Fruit fly (Drosophila melanogaster) whole organism, embryonic: ENCODE data around the gene CG15483.
A peak's percentile ranks its signal among the peaks of the same experiment; 100 is the strongest.

Source experiments
- ATbp ChIP-seq: fragments of 200-800 bp; sonication (Bioruptor generic); optimal IDR thresholded peaks from 2 replicates; lab custom pipeline; 2017; ENCODE audit warnings: missing biosample characterization, mild to moderate bottlenecking, missing genetic modification characterization, missing genetic modification reagents
- Adf1 ChIP-seq: fragments of 200-800 bp; sonication (Bioruptor generic); IDR thresholded peaks from 2 replicates; pipeline ENCODE4 v1.3.6; 2022; ENCODE audit warnings: missing biosample characterization, missing genetic modification characterization
- Atf3 ChIP-seq: fragments of 200-800 bp; sonication (Bioruptor generic); optimal IDR thresholded peaks from 3 replicates; lab custom pipeline; 2016; ENCODE audit warnings: missing biosample characterization, missing genetic modification characterization
- C15 ChIP-seq: fragments of 200-800 bp; sonication (Bioruptor generic); IDR thresholded peaks from 3 replicates; pipeline ENCODE4 v1.3.6; 2022; ENCODE audit warnings: missing biosample characterization, missing genetic modification characterization
- CG10147 ChIP-seq: fragments of 200-800 bp; sonication (Bioruptor generic); optimal IDR thresholded peaks from 2 replicates; lab custom pipeline; 2019; ENCODE audit warnings: missing biosample characterization, mild to moderate bottlenecking, missing genetic modification characterization, moderate library complexity
- CG1024 ChIP-seq: fragments of 200-800 bp; sonication (Bioruptor generic); IDR thresholded peaks from 2 replicates; pipeline ENCODE4 v1.3.6; 2022; ENCODE audit warnings: missing biosample characterization, missing genetic modification characterization
- CG11085 ChIP-seq: fragments of 200-800 bp; sonication (Bioruptor generic); IDR thresholded peaks from 2 replicates; pipeline ENCODE4 v1.3.6; 2022; ENCODE audit warnings: missing biosample characterization, missing genetic modification characterization
- CG12155 ChIP-seq: fragments of 200-800 bp; sonication (Bioruptor generic); optimal IDR thresholded peaks from 3 replicates; lab custom pipeline; 2016; ENCODE audit warnings: missing biosample characterization, missing genetic modification characterization
- CG12744 ChIP-seq: fragments of 200-800 bp; sonication (Bioruptor generic); optimal IDR thresholded peaks from 2 replicates; lab custom pipeline; 2016; ENCODE audit warnings: missing biosample characterization, missing genetic modification characterization
- CG12942 ChIP-seq: fragments of 200-800 bp; sonication (Bioruptor generic); optimal IDR thresholded peaks from 3 replicates; lab custom pipeline; 2016; ENCODE audit warnings: missing biosample characterization, missing genetic modification characterization
- CG13775 ChIP-seq: fragments of 200-800 bp; sonication (Bioruptor generic); optimal IDR thresholded peaks from 3 replicates; lab custom pipeline; 2017; ENCODE audit warnings: missing biosample characterization, mild to moderate bottlenecking, missing genetic modification characterization
- CG15269 ChIP-seq: fragments of 200-800 bp; sonication (Bioruptor generic); optimal IDR thresholded peaks from 2 replicates; lab custom pipeline; 2018; ENCODE audit warnings: missing biosample characterization, mild to moderate bottlenecking, missing genetic modification characterization, moderate library complexity
- CG1603 ChIP-seq: fragments of 200-800 bp; sonication (Bioruptor generic); optimal IDR thresholded peaks from 2 replicates; lab custom pipeline; 2019; ENCODE audit warnings: missing biosample characterization, mild to moderate bottlenecking, missing genetic modification characterization, moderate library complexity
- CG17385 ChIP-seq: fragments of 200-800 bp; sonication (Bioruptor generic); optimal IDR thresholded peaks from 3 replicates; lab custom pipeline; 2018; ENCODE audit warnings: missing biosample characterization, mild to moderate bottlenecking, missing genetic modification characterization
- CG32532 ChIP-seq: fragments of 200-800 bp; sonication (Bioruptor generic); IDR thresholded peaks from 2 replicates; pipeline ENCODE4 v1.3.6; 2022; ENCODE audit warnings: missing biosample characterization, missing genetic modification characterization
- CG3847 ChIP-seq: fragments of 200-800 bp; sonication (Bioruptor generic); IDR thresholded peaks from 2 replicates; pipeline ENCODE4 v1.3.6; 2022; ENCODE audit warnings: missing biosample characterization, missing genetic modification characterization
- CG5245 ChIP-seq: fragments of 200-800 bp; sonication (Bioruptor generic); optimal IDR thresholded peaks from 3 replicates; lab custom pipeline; 2016; ENCODE audit warnings: missing biosample characterization, missing genetic modification characterization
- CG6689 ChIP-seq: fragments of 200-800 bp; sonication (Bioruptor generic); IDR thresholded peaks from 2 replicates; pipeline ENCODE4 v1.3.6; 2022; ENCODE audit warnings: missing biosample characterization, missing genetic modification characterization
- CG8089 ChIP-seq: fragments of 200-800 bp; sonication (Bioruptor generic); optimal IDR thresholded peaks from 3 replicates; lab custom pipeline; 2016; ENCODE audit warnings: missing biosample characterization, missing genetic modification characterization
- CG8478 ChIP-seq: fragments of >200 bp; optimal IDR thresholded peaks from 2 replicates; lab custom pipeline; 2018
- CG9215 ChIP-seq: fragments of 200-800 bp; sonication (Bioruptor generic); IDR thresholded peaks from 2 replicates; pipeline ENCODE4 v1.3.6; 2022; ENCODE audit warnings: missing biosample characterization, missing genetic modification characterization
- D ChIP-seq, 2 experiments: fragments of 200-800 bp in 1 of 2; fragments of >200 bp in 1 of 2; sonication (Bioruptor generic) in 1 of 2; optimal IDR thresholded peaks; 2 replicates in 1 of 2; 3 replicates in 1 of 2; lab custom pipeline; 2017; ENCODE audit warnings: mild to moderate bottlenecking in 1 of 2, missing biosample characterization in 1 of 2, missing genetic modification characterization in 1 of 2, missing genetic modification reagents in 1 of 2
- Dad ChIP-seq: fragments of 200-800 bp; sonication (Bioruptor generic); optimal IDR thresholded peaks from 3 replicates; lab custom pipeline; 2016; ENCODE audit warnings: missing biosample characterization, missing genetic modification characterization
- Doc3 ChIP-seq: fragments of 200-800 bp; sonication (Bioruptor generic); IDR thresholded peaks from 3 replicates; pipeline ENCODE4 v1.3.6; 2022; ENCODE audit warnings: missing biosample characterization, missing genetic modification characterization; ENCODE audit not compliant: partially characterized antibody
- Meics ChIP-seq: fragments of 200-800 bp; sonication (Bioruptor generic); optimal IDR thresholded peaks from 2 replicates; lab custom pipeline; 2017; ENCODE audit warnings: missing biosample characterization, mild to moderate bottlenecking, missing genetic modification characterization
- Oli ChIP-seq: fragments of 200-800 bp; sonication (Bioruptor generic); optimal IDR thresholded peaks from 2 replicates; lab custom pipeline; 2018; ENCODE audit warnings: missing biosample characterization, mild to moderate bottlenecking, missing genetic modification characterization, moderate library complexity
- Ravus ChIP-seq: fragments of 200-800 bp; sonication (Bioruptor generic); IDR thresholded peaks from 2 replicates; pipeline ENCODE4 v1.3.6; 2022; ENCODE audit warnings: missing biosample characterization, missing genetic modification characterization
- Sry-β ChIP-seq: fragments of 200-800 bp; sonication (Bioruptor generic); optimal IDR thresholded peaks from 2 replicates; lab custom pipeline; 2018; ENCODE audit warnings: missing biosample characterization, mild to moderate bottlenecking, missing genetic modification characterization, moderate library complexity
- Ssrp ChIP-seq: fragments of 200-800 bp; sonication (Bioruptor generic); optimal IDR thresholded peaks from 2 replicates; lab custom pipeline; 2018; ENCODE audit warnings: missing biosample characterization, mild to moderate bottlenecking, missing genetic modification characterization, moderate library complexity
- chm ChIP-seq: fragments of 200-800 bp; sonication (Bioruptor generic); IDR thresholded peaks from 2 replicates; pipeline ENCODE4 v1.3.6; 2022; ENCODE audit warnings: missing biosample characterization, missing genetic modification characterization
- corto ChIP-seq: fragments of 200-800 bp; sonication (Bioruptor generic); optimal IDR thresholded peaks from 2 replicates; lab custom pipeline; 2016; ENCODE audit warnings: missing biosample characterization, mild to moderate bottlenecking, missing genetic modification characterization, moderate library complexity
- croc ChIP-seq: fragments of 200-800 bp; sonication (Bioruptor generic); conservative IDR thresholded peaks from 3 replicates; pipeline ENCODE4 v1.3.6; 2022; ENCODE audit warnings: missing biosample characterization, missing genetic modification characterization
- dimm ChIP-seq: fragments of 200-800 bp; sonication (Bioruptor generic); IDR thresholded peaks from 2 replicates; pipeline ENCODE4 v1.3.6; 2022; ENCODE audit warnings: missing biosample characterization, missing genetic modification characterization
- dmrt99B ChIP-seq: fragments of 200-800 bp; sonication (Bioruptor generic); optimal IDR thresholded peaks from 2 replicates; lab custom pipeline; 2018; ENCODE audit warnings: missing biosample characterization, mild to moderate bottlenecking, missing genetic modification characterization, moderate library complexity
- exex ChIP-seq: fragments of 200-800 bp; sonication (Bioruptor generic); optimal IDR thresholded peaks from 4 replicates; lab custom pipeline; 2018; ENCODE audit warnings: missing biosample characterization, mild to moderate bottlenecking, missing genetic modification characterization, moderate library complexity
- fd102C ChIP-seq: fragments of 200-800 bp; sonication (Bioruptor generic); optimal IDR thresholded peaks from 2 replicates; lab custom pipeline; 2018; ENCODE audit warnings: missing biosample characterization, mild to moderate bottlenecking, missing genetic modification characterization, moderate library complexity
- ftz-f1 ChIP-seq: fragments of 200-800 bp; sonication (Bioruptor generic); optimal IDR thresholded peaks from 2 replicates; lab custom pipeline; 2016; ENCODE audit warnings: missing biosample characterization, missing genetic modification characterization
- gcm2 ChIP-seq: fragments of 200-800 bp; sonication (Bioruptor generic); optimal IDR thresholded peaks from 2 replicates; lab custom pipeline; 2016; ENCODE audit warnings: missing biosample characterization, missing genetic modification characterization
- gem ChIP-seq: fragments of 200-800 bp; sonication (Bioruptor generic); optimal IDR thresholded peaks from 2 replicates; lab custom pipeline; 2019; ENCODE audit warnings: missing biosample characterization, mild to moderate bottlenecking, missing genetic modification characterization, moderate library complexity
- gsb ChIP-seq: fragments of 200-800 bp; sonication (Bioruptor generic); IDR thresholded peaks from 2 replicates; pipeline ENCODE4 v1.3.6; 2022; ENCODE audit warnings: missing biosample characterization, missing genetic modification characterization
- h ChIP-seq: fragments of >200 bp; optimal IDR thresholded peaks from 2 replicates; lab custom pipeline; 2017
- oc ChIP-seq: fragments of 200-800 bp; sonication (Bioruptor generic); optimal IDR thresholded peaks from 2 replicates; lab custom pipeline; 2018; ENCODE audit warnings: missing biosample characterization, mild to moderate bottlenecking, missing genetic modification characterization, moderate library complexity
- peb ChIP-seq: fragments of 200-800 bp; sonication (Bioruptor generic); IDR thresholded peaks from 2 replicates; pipeline ENCODE4 v1.3.6; 2022; ENCODE audit warnings: missing biosample characterization, missing genetic modification characterization
- repo ChIP-seq: fragments of 200-800 bp; sonication (Bioruptor generic); optimal IDR thresholded peaks from 2 replicates; lab custom pipeline; 2016; ENCODE audit warnings: missing biosample characterization, missing genetic modification characterization
- row ChIP-seq: fragments of 200-800 bp; sonication (Bioruptor generic); IDR thresholded peaks from 3 replicates; pipeline ENCODE4 v1.3.6; 2022; ENCODE audit warnings: missing biosample characterization, missing genetic modification characterization
- sug ChIP-seq: fragments of 200-800 bp; optimal IDR thresholded peaks from 2 replicates; lab custom pipeline; 2019; ENCODE audit warnings: missing biosample characterization, mild to moderate bottlenecking, missing genetic modification characterization, moderate library complexity
- trh ChIP-seq: fragments of 200-800 bp; sonication (Bioruptor generic); optimal IDR thresholded peaks from 2 replicates; lab custom pipeline; 2016; ENCODE audit warnings: missing biosample characterization, missing genetic modification characterization
- unpg ChIP-seq: fragments of 200-800 bp; sonication (Bioruptor generic); optimal IDR thresholded peaks from 3 replicates; lab custom pipeline; 2018; ENCODE audit warnings: missing biosample characterization, mild to moderate bottlenecking, missing genetic modification characterization, moderate library complexity
- zf30C ChIP-seq: fragments of 200-800 bp; sonication (Bioruptor generic); optimal IDR thresholded peaks from 3 replicates; lab custom pipeline; 2018; ENCODE audit warnings: missing biosample characterization, mild to moderate bottlenecking, missing genetic modification characterization

Gene CG15483

DNA sequence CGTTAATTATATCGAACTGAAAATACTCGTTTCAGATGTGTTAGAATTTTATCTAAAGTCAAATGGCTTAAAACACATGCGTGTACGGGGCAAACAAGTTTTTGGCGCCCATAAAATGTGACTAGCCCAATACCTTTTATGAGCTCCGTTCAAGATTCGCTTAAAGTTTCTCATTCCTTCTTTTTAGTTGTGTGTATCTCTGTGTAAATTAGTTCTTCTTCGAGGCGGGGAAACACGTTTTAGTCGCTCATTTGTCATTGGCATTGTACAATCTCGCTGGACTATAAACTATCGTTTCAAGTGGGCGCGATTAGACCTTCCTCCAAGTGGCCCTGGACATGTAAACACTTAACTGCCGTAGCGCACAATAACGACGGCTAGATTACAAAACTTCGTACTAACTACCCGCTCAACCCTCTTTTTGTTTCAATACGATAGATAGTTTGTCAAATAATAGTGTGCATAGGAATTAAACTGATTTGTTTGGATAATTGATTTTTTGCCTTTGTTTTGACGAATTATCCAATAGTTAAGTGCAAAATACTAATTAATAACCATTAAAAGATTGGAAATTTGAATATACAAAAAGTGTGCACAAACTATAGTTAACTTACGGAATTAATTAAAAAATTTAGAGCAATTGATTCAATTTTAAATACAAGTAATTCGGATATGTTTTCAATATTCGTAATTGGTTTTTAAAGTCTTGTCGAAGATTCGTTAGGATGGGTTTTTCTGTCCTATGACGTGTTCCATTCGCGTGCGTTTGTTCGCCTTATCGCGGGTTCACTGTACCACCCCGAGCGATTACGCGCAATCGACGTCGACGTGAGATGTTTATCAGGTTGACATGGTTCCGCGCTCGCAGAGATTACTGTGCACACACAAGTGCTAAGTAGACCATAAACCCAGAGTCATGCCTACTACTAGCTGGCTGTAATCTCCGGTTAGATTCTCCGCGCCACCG, 40.9 kb downstream of the CG15483 start (continued):
- TF ChIP-seq CG10147 (GFP tag; lab: Kevin White, UChicago) = peak; percentile 29
- TF ChIP-seq CG8089 = no peak
- peak; percentile 18; the same call in 1 of the 2 replicates for TF ChIP-seq peb (GFP tag; lab: Robert Waterston, UW)
- peak; percentile 81 for TF ChIP-seq CG32532
- TF ChIP-seq unpg (GFP tag; lab: Kevin White, UChicago) = peak; percentile 46
- no peak for TF ChIP-seq dimm (GFP tag; lab: Robert Waterston, UW)
- TF ChIP-seq Atf3 (GFP tag; lab: Kevin White, UChicago) = no peak
- peak; percentile 54; the same call in 1 of the 2 replicates for TF ChIP-seq Adf1 (GFP tag; lab: Robert Waterston, UW)
- peak; percentile 69 for TF ChIP-seq CG9215 (GFP tag; lab: Robert Waterston, UW)
- no peak for TF ChIP-seq oc (tag; lab: Kevin White, UChicago)
- no peak for TF ChIP-seq Ssrp
- no peak for TF ChIP-seq fd102C (GFP tag; lab: Kevin White, UChicago)
- peak; percentile 86 for TF ChIP-seq exex
- TF ChIP-seq Ravus = no peak; the same call in 1 of the 2 replicates
- no peak for TF ChIP-seq Dad (GFP tag; lab: Kevin White, UChicago)
- TF ChIP-seq C15 (GFP tag; lab: Robert Waterston, UW) = 0 out of 3 replicates have a peak, but pooled peaks have one; percentile 8
- peak; percentile 58 for TF ChIP-seq gem
- TF ChIP-seq CG12744 = no peak
- TF ChIP-seq CG12155 = no peak
- TF ChIP-seq Sry-β (GFP tag; lab: Kevin White, UChicago) = no peak
- TF ChIP-seq CG1603 = peak; percentile 27
- TF ChIP-seq gcm2 (GFP tag; lab: Kevin White, UChicago) = no peak
- TF ChIP-seq CG15269 (tag; lab: Kevin White, UChicago) = peak; percentile 62
- no peak for TF ChIP-seq CG12942 (GFP tag; lab: Kevin White, UChicago)
- no peak for TF ChIP-seq CG13775 (GFP tag; lab: Kevin White, UChicago)
- TF ChIP-seq ftz-f1 (GFP tag; lab: Kevin White, UChicago) = no peak
- TF ChIP-seq gsb (GFP tag; lab: Robert Waterston, UW) = 0 out of 2 replicates have a peak, but pooled peaks have one; percentile 9
- TF ChIP-seq Oli (tag; lab: Kevin White, UChicago) = peak; percentile 17
- no peak for TF ChIP-seq trh (GFP tag; lab: Kevin White, UChicago)
- TF ChIP-seq repo (GFP tag; lab: Kevin White, UChicago) = no peak
- peak; percentile 35; the same call in 1 of the 2 replicates for TF ChIP-seq CG3847 (GFP tag; lab: Robert Waterston, UW)
- TF ChIP-seq CG1024 (GFP tag; lab: Robert Waterston, UW) = 0 out of 2 replicates have a peak, but pooled peaks have one; percentile 22
- TF ChIP-seq Meics (GFP tag; lab: Kevin White, UChicago) = peak; percentile 73
- TF ChIP-seq h (lab: Kevin White, UChicago) = no peak
- no peak for TF ChIP-seq CG11085
- no peak for TF ChIP-seq CG17385
- no peak for TF ChIP-seq Doc3 (GFP tag; lab: Robert Waterston, UW)
- no peak for TF ChIP-seq CG8478 (lab: Kevin White, UChicago)
- TF ChIP-seq CG5245 (GFP tag; lab: Kevin White, UChicago) = peak; percentile 4
- TF ChIP-seq D (optimal IDR thresholded peaks at IDR 0.05; lab: Kevin White, UChicago) = no peak
- TF ChIP-seq D (GFP tag; optimal IDR thresholded peaks at IDR 0.05; lab: Kevin White, UChicago) = peak; percentile 16
- TF ChIP-seq ATbp (GFP tag; lab: Kevin White, UChicago) = peak; percentile 20
- TF ChIP-seq CG6689 (GFP tag; lab: Robert Waterston, UW) = peak; percentile 80
- no peak for TF ChIP-seq zf30C (GFP tag; lab: Kevin White, UChicago)
- peak; percentile 79 for TF ChIP-seq row (GFP tag; lab: Robert Waterston, UW)
- TF ChIP-seq dmrt99B (tag; lab: Kevin White, UChicago) = peak; percentile 57
- no peak for TF ChIP-seq corto (GFP tag; lab: Kevin White, UChicago)
- peak; percentile 77 for TF ChIP-seq sug (tag; lab: Kevin White, UChicago)
- no peak for TF ChIP-seq croc (GFP tag; lab: Robert Waterston, UW)
- TF ChIP-seq chm (GFP tag; lab: Robert Waterston, UW) = no peak
